Worm (Caenorhabditis elegans) whole organism, L3 larva: ENCODE measurements around the gene pms-2.

ENCODE experiments used
- R02D3.7 ChIP-seq: fragments of 150-350 bp; optimal IDR thresholded peaks from 2 replicates; lab custom pipeline; 2014; ENCODE audit warnings: missing biosample characterization, missing genetic modification characterization
- ZK546.5 ChIP-seq: sonication (generic microtip); optimal IDR thresholded peaks from 2 replicates; lab custom pipeline; 2017; ENCODE audit warnings: missing biosample characterization, missing genetic modification characterization
- ceh-28 ChIP-seq: fragments of 150-350 bp; optimal IDR thresholded peaks from 2 replicates; lab custom pipeline; 2014; ENCODE audit warnings: missing biosample characterization, missing genetic modification reagents, missing genetic modification characterization
- ceh-82 ChIP-seq: fragments of 150-350 bp; optimal IDR thresholded peaks from 2 replicates; lab custom pipeline; 2014; ENCODE audit warnings: missing biosample characterization, missing genetic modification characterization
- ceh-9 ChIP-seq: sonication (generic microtip); optimal IDR thresholded peaks from 2 replicates; lab custom pipeline; 2018; ENCODE audit warnings: missing biosample characterization, missing genetic modification characterization
- daf-12 ChIP-seq: fragments of 150-350 bp; optimal IDR thresholded peaks from 2 replicates; lab custom pipeline; 2014; ENCODE audit warnings: missing biosample characterization, missing genetic modification reagents, missing genetic modification characterization
- egl-27 ChIP-seq: sonication (generic microtip); optimal IDR thresholded peaks from 4 replicates; lab custom pipeline; 2017; ENCODE audit warnings: missing biosample characterization, missing genetic modification reagents, missing genetic modification characterization
- elt-1 ChIP-seq: fragments of 150-350 bp; optimal IDR thresholded peaks from 2 replicates; lab custom pipeline; 2014; ENCODE audit warnings: missing biosample characterization, missing genetic modification characterization
- elt-2 ChIP-seq: sonication (generic microtip); optimal IDR thresholded peaks from 2 replicates; lab custom pipeline; 2016; ENCODE audit warnings: missing genetic modification reagents, mild to moderate bottlenecking, missing genetic modification characterization, missing compliant biosample characterization
- elt-3 ChIP-seq, 3 experiments: fragments of 150-350 bp in 1 of 3; sonication (generic microtip) in 2 of 3; optimal IDR thresholded peaks; 2 replicates in 2 of 3; 4 replicates in 1 of 3; lab custom pipeline; 2014 to 2017; ENCODE audit warnings: missing biosample characterization in 3 of 3, missing genetic modification characterization in 3 of 3
- eor-1 ChIP-seq, 2 experiments: fragments of 150-350 bp; optimal IDR thresholded peaks; 2 replicates each; lab custom pipeline; 2014 to 2018; ENCODE audit warnings: missing biosample characterization in 2 of 2, missing genetic modification characterization in 2 of 2
- fkh-10 ChIP-seq: sonication (generic microtip); optimal IDR thresholded peaks from 2 replicates; lab custom pipeline; 2017; ENCODE audit warnings: missing biosample characterization, missing genetic modification reagents, missing genetic modification characterization
- fkh-2 ChIP-seq: fragments of 150-350 bp; optimal IDR thresholded peaks from 2 replicates; lab custom pipeline; 2014; ENCODE audit warnings: missing biosample characterization, missing genetic modification reagents, missing genetic modification characterization
- hmg-11 ChIP-seq: sonication (generic microtip); optimal IDR thresholded peaks from 2 replicates; lab custom pipeline; 2016; ENCODE audit warnings: missing genetic modification characterization, missing compliant biosample characterization
- jun-1 ChIP-seq: fragments of 150-350 bp; optimal IDR thresholded peaks from 2 replicates; lab custom pipeline; 2014; ENCODE audit warnings: missing biosample characterization, missing genetic modification reagents, missing genetic modification characterization
- lin-15B ChIP-seq: fragments of 150-350 bp; optimal IDR thresholded peaks from 2 replicates; lab custom pipeline; 2014; ENCODE audit warnings: missing biosample characterization, missing genetic modification characterization
- lsy-12 ChIP-seq: sonication (generic microtip); optimal IDR thresholded peaks from 2 replicates; lab custom pipeline; 2016; ENCODE audit warnings: mild to moderate bottlenecking, missing genetic modification characterization, missing compliant biosample characterization
- mdl-1 ChIP-seq: fragments of 150-350 bp; optimal IDR thresholded peaks from 2 replicates; lab custom pipeline; 2014; ENCODE audit warnings: missing biosample characterization, missing genetic modification characterization
- mml-1 ChIP-seq: fragments of 150-350 bp; sonication (generic microtip); optimal IDR thresholded peaks from 3 replicates; lab custom pipeline; 2014; ENCODE audit warnings: missing biosample characterization, missing genetic modification characterization
- nfya-1 ChIP-seq: sonication (generic microtip); optimal IDR thresholded peaks from 2 replicates; lab custom pipeline; 2017; ENCODE audit warnings: missing genetic modification characterization, mild to moderate bottlenecking, missing compliant biosample characterization, antibody characterized with exemption, moderate library complexity; ENCODE audit not compliant: insufficient read depth
- nhr-11 ChIP-seq: fragments of 150-350 bp; optimal IDR thresholded peaks from 2 replicates; lab custom pipeline; 2014; ENCODE audit warnings: missing biosample characterization, missing genetic modification characterization
- nhr-12 ChIP-seq: fragments of 150-350 bp; optimal IDR thresholded peaks from 2 replicates; lab custom pipeline; 2014; ENCODE audit warnings: missing biosample characterization, missing genetic modification characterization
- nhr-23 ChIP-seq: fragments of 150-350 bp; optimal IDR thresholded peaks from 2 replicates; lab custom pipeline; 2014; ENCODE audit warnings: missing biosample characterization, missing genetic modification reagents, missing genetic modification characterization
- nhr-237 ChIP-seq: fragments of 150-350 bp; optimal IDR thresholded peaks from 2 replicates; lab custom pipeline; 2014; ENCODE audit warnings: missing biosample characterization, missing genetic modification characterization
- nhr-25 ChIP-seq: sonication (generic microtip); optimal IDR thresholded peaks from 2 replicates; lab custom pipeline; 2017; ENCODE audit warnings: missing biosample characterization, missing genetic modification characterization
- nhr-28 ChIP-seq: fragments of 150-350 bp; optimal IDR thresholded peaks from 2 replicates; lab custom pipeline; 2014; ENCODE audit warnings: missing biosample characterization, missing genetic modification characterization
- nhr-43 ChIP-seq: sonication (generic microtip); optimal IDR thresholded peaks from 2 replicates; lab custom pipeline; 2016; ENCODE audit warnings: mild to moderate bottlenecking, missing genetic modification characterization, missing compliant biosample characterization; ENCODE audit not compliant: poor library complexity, severe bottlenecking
- nhr-67 ChIP-seq: fragments of 150-350 bp; optimal IDR thresholded peaks from 2 replicates; lab custom pipeline; 2014; ENCODE audit warnings: missing biosample characterization, missing genetic modification characterization
- nhr-76 ChIP-seq: fragments of 150-350 bp; sonication (generic microtip); optimal IDR thresholded peaks from 5 replicates; lab custom pipeline; 2014; ENCODE audit warnings: missing biosample characterization, missing genetic modification characterization
- nhr-77 ChIP-seq: fragments of 150-350 bp; optimal IDR thresholded peaks from 2 replicates; lab custom pipeline; 2014; ENCODE audit warnings: missing biosample characterization, missing genetic modification characterization
- pqm-1 ChIP-seq: fragments of 150-350 bp; optimal IDR thresholded peaks from 2 replicates; lab custom pipeline; 2017; ENCODE audit warnings: missing biosample characterization, missing genetic modification characterization, inconsistent platforms
- sea-2 ChIP-seq: fragments of 150-350 bp; sonication (generic microtip); optimal IDR thresholded peaks from 4 replicates; lab custom pipeline; 2014; ENCODE audit warnings: missing biosample characterization, missing genetic modification reagents, missing genetic modification characterization
- snpc-4 ChIP-seq: fragments of 150-350 bp; optimal IDR thresholded peaks from 2 replicates; lab custom pipeline; 2014; ENCODE audit warnings: missing biosample characterization, missing genetic modification characterization
- tbx-2 ChIP-seq: sonication (generic microtip); optimal IDR thresholded peaks from 2 replicates; lab custom pipeline; 2016; ENCODE audit warnings: mild to moderate bottlenecking, missing genetic modification characterization, missing compliant biosample characterization
- unc-39 ChIP-seq: sonication (generic microtip); optimal IDR thresholded peaks from 4 replicates; lab custom pipeline; 2017; ENCODE audit warnings: missing biosample characterization, missing genetic modification characterization
- zag-1 ChIP-seq: fragments of 150-350 bp; optimal IDR thresholded peaks from 2 replicates; lab custom pipeline; 2014; ENCODE audit warnings: missing biosample characterization, missing genetic modification characterization
- ztf-11 ChIP-seq: fragments of 150-350 bp; optimal IDR thresholded peaks from 2 replicates; lab custom pipeline; 2014; ENCODE audit warnings: missing biosample characterization, missing genetic modification characterization

The pms-2 gene

DNA sequence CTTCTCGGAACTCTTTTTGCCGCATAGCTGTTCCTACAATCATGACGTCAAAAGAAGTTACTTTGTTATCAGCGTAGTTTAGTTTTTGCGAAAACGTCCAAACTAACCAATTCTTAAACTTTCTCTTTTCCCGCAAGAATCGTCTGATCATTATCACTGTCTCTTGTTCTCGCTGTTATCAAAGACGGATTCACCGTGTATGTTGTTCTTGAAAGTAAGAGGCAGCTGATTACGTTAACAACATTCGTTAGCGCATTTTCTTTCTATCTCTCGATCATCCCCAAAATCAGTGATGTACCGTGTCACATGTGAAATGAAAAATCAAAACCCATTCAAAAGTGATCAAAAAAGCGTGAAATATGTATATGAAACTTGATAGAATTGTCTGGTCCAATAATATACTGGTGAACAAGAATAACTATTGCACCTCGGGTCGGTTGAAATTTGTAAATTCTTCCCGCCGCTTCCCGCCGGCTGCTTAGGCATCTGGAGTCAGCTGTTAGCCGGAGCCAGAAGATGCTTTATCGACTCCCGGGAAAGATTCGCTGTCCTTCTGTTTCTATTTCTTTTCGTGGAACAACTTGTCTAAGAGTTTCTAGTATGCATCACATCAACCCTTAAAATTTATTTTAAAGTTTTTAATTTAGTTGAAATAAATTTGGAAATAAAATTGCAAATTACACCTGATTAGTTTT lies 35.8 kb downstream of the pms-2 start (continued):
- no peak for TF ChIP-seq hmg-11
- no peak for TF ChIP-seq nhr-28 (tag; lab: Kevin White, UChicago)
- TF ChIP-seq nhr-77 (tag; lab: Kevin White, UChicago): no peak
- peak; percentile 49 for TF ChIP-seq jun-1 (tag; lab: Kevin White, UChicago)
- no peak for TF ChIP-seq lin-15B (tag; lab: Kevin White, UChicago)
- no peak for TF ChIP-seq ztf-11
- TF ChIP-seq fkh-2 (tag; lab: Kevin White, UChicago): no peak
- TF ChIP-seq ceh-9 (tag; lab: Kevin White, UChicago): no peak
- no peak for TF ChIP-seq nhr-11 (tag; lab: Kevin White, UChicago)
- TF ChIP-seq fkh-10 (GFP tag; lab: Kevin White, UChicago): no peak
- peak in 1 of 3 experiments; percentile 30 for TF ChIP-seq elt-3 (tag; optimal IDR thresholded peaks at IDR 0.05; lab: Kevin White, UChicago)
- no peak for TF ChIP-seq ZK546.5 (tag; lab: Kevin White, UChicago)
- no peak for TF ChIP-seq ceh-28
- TF ChIP-seq elt-1: no peak
- peak; percentile 92 for TF ChIP-seq elt-2 (tag; lab: Kevin White, UChicago)
- TF ChIP-seq mdl-1: no peak
- TF ChIP-seq ceh-82 (tag; lab: Kevin White, UChicago): no peak

DNA sequence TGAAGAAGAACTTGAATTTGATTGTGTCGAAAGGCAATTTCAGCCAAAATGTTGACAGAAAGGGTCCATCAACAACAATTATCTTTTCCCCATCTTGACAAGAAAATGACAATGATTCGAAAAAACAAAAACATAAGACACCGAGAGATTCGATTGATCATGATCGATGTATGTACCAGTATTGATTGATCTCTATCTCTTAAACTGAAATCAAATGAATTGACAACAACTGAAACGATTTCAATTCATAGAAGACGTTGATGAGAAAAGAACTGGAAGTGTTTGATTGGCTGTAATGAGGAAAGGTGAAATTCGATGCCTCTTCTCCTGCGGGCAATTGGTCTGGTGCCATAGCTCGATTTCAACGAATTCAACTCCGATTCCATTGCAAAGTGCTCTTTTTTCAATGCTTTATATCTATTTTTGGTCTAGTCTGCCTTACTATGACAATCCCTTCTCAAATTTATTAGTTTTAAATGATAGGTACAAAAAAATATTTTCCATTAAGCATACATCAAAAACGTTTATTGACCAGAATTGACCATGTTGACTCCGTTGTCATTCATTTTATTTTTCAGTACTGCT lies 36.9 kb downstream of the pms-2 start:
- TF ChIP-seq jun-1 (tag; lab: Kevin White, UChicago) (no peak), elt-1 (peak; percentile 41), elt-3 (tag; optimal IDR thresholded peaks at IDR 0.05; lab: Kevin White, UChicago) (no peak), pqm-1 (tag; lab: Kevin White, UChicago) (no peak)

DNA sequence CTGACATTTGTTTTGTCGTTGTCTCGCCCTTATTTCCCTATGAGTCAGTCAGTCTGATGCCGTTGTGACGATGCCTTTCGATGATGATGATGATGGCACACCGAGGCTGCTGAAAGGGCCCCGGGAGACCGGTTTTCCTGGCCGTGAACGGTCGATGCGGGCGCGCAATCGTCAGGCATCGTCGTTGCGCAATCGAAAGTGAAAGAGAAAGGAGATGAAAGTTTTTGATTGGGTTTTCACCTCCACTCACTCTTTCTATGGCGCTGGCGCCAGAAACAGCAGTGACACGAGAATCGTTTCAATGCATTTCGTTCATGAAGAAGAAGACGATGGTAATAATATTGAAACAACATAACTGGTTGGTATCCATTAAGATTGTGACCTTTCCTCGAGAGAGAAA lies 37.4 kb downstream of the pms-2 start:
- TF ChIP-seq sea-2 (GFP tag; lab: Kevin White, UChicago) (no peak), jun-1 (tag; lab: Kevin White, UChicago) (no peak), snpc-4 (tag; lab: Kevin White, UChicago) (no peak), lsy-12 (no peak), ceh-28 (no peak), daf-12 (tag; lab: Kevin White, UChicago) (no peak), nhr-23 (tag; lab: Kevin White, UChicago) (peak; percentile 81), nhr-11 (tag; lab: Kevin White, UChicago) (no peak), nhr-76 (tag; lab: Kevin White, UChicago) (no peak), nhr-25 (tag; lab: Kevin White, UChicago) (peak; percentile 95), hmg-11 (no peak), R02D3.7 (tag; lab: Kevin White, UChicago) (no peak), nhr-237 (tag; lab: Kevin White, UChicago) (no peak), unc-39 (tag; lab: Kevin White, UChicago) (no peak), eor-1 (tag; optimal IDR thresholded peaks at IDR 0.05; lab: Kevin White, UChicago) (no peak), fkh-10 (GFP tag; lab: Kevin White, UChicago) (no peak), elt-3 (tag; optimal IDR thresholded peaks at IDR 0.05; lab: Kevin White, UChicago) (no peak), nhr-12 (tag; lab: Kevin White, UChicago) (no peak), mml-1 (tag; lab: Kevin White, UChicago) (no peak), mdl-1 (no peak), egl-27 (tag; lab: Kevin White, UChicago) (peak; percentile 5), pqm-1 (tag; lab: Kevin White, UChicago) (no peak), nhr-28 (tag; lab: Kevin White, UChicago) (no peak), nhr-77 (tag; lab: Kevin White, UChicago) (no peak), elt-1 (peak; percentile 53), nfya-1 (no peak), nhr-43 (tag; lab: Kevin White, UChicago) (peak; percentile 60), lin-15B (tag; lab: Kevin White, UChicago) (no peak), nhr-67 (tag; lab: Kevin White, UChicago) (no peak), tbx-2 (tag; lab: Kevin White, UChicago) (peak; percentile 7), zag-1 (tag; lab: Kevin White, UChicago) (no peak)
- TF ChIP-seq, all 47 proteins: peak for 6
